Fruit fly (Drosophila melanogaster): Measurements from ENCODE around the gene CG13837.

dm6 chr3R:22998623-22999179, 45.1 kb upstream of the CG13837 start:
- no peak for TF ChIP-seq Myc (optimal IDR thresholded peaks at IDR 0.05)
- TF ChIP-seq ttk (optimal IDR thresholded peaks at IDR 0.05): no peak
- no peak for TF ChIP-seq Sin3A (optimal IDR thresholded peaks at IDR 0.05)
- TF ChIP-seq insv (optimal IDR thresholded peaks at IDR 0.05): no peak
- TF ChIP-seq h (optimal IDR thresholded peaks at IDR 0.05): no peak
- TF ChIP-seq psq (optimal IDR thresholded peaks at IDR 0.05): no peak
